Fruit fly (Drosophila melanogaster): ENCODE measurements around the gene CG9525.

CG9525 gene

DNA sequence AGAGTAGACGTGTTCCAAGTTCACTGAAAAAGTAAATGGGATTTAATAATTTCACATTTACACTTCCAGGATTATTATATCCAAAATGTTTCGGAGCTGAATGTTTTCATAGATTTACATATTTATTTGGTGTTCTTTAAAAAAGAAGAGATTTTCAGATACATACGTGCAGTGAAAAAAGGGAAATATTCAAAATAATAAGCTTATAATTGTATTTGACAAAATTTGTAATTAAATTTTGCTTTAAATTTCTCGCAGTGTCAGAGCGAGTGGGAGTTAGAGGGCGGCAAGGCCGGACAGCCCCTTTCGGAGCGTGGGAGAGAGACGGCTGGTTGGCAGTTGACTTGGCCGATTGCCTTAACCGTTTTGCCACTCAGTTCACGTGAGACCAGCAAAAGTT lies 25.2 kb downstream of the CG9525 start, which contains the start of gene Tsp29Fb (continued):
- TF ChIP-seq mld (GFP tag; IDR thresholded peaks at IDR 0.05; ENCODE audit: partially characterized antibody) (no peak), unc-4 (GFP tag; IDR thresholded peaks at IDR 0.05; ENCODE audit: partially characterized antibody) (no peak), CG10147 (GFP tag; optimal IDR thresholded peaks at IDR 0.05) (peak; percentile 71), H15 (GFP tag; IDR thresholded peaks at IDR 0.05) (peak; percentile 47; the same call in 1 of the 3 replicates), Hmx (GFP tag; optimal IDR thresholded peaks at IDR 0.05) (peak; percentile 50), caup (GFP tag; optimal IDR thresholded peaks at IDR 0.05; ENCODE audit: severe bottlenecking) (peak; percentile 65), CG4617 (GFP tag; optimal IDR thresholded peaks at IDR 0.05; ENCODE audit: borderline replicate concordance) (peak; percentile 0), sug (tag; optimal IDR thresholded peaks at IDR 0.05) (peak; percentile 82), Dp (GFP tag; optimal IDR thresholded peaks at IDR 0.05) (no peak), CG30020 (tag; optimal IDR thresholded peaks at IDR 0.05) (no peak), grau (tag; optimal IDR thresholded peaks at IDR 0.05) (peak; percentile 87), ham (GFP tag; IDR thresholded peaks at IDR 0.05) (no peak), bcd (GFP tag; optimal IDR thresholded peaks at IDR 0.05) (peak; percentile 75), ind (GFP tag; optimal IDR thresholded peaks at IDR 0.05) (peak; percentile 73), CG7839 (tag; optimal IDR thresholded peaks at IDR 0.05) (peak; percentile 88), CG6791 (GFP tag; IDR thresholded peaks at IDR 0.05; ENCODE audit: partially characterized antibody) (no peak), fd96Cb (tag; optimal IDR thresholded peaks at IDR 0.05) (peak; percentile 75), Bdp1 (GFP tag; optimal IDR thresholded peaks at IDR 0.05) (peak; percentile 14), kah (GFP tag; optimal IDR thresholded peaks at IDR 0.05) (peak; percentile 46), aop (GFP tag; IDR thresholded peaks at IDR 0.05) (no peak), Ptx1 (GFP tag; IDR thresholded peaks at IDR 0.05) (peak; percentile 77), CG10959 (GFP tag; IDR thresholded peaks at IDR 0.05) (no peak), CG8388 (GFP tag; optimal IDR thresholded peaks at IDR 0.05) (peak; percentile 65), run (tag; optimal IDR thresholded peaks at IDR 0.05) (peak; percentile 52), gce (GFP tag; IDR thresholded peaks at IDR 0.05) (no peak), dan (GFP tag; IDR thresholded peaks at IDR 0.05) (no peak), dm (GFP tag; optimal IDR thresholded peaks at IDR 0.05) (peak; percentile 1), Oaz (GFP tag; IDR thresholded peaks at IDR 0.05) (peak; percentile 38; the same call in 1 of the 2 replicates), ash1 (GFP tag; optimal IDR thresholded peaks at IDR 0.05) (no peak), pnt (GFP tag; optimal IDR thresholded peaks at IDR 0.05) (peak; percentile 28), bowl (GFP tag; IDR thresholded peaks at IDR 0.05) (no peak), CG6272 (GFP tag; IDR thresholded peaks at IDR 0.05) (peak; percentile 23; the same call in 1 of the 2 replicates), CG2875 (GFP tag; optimal IDR thresholded peaks at IDR 0.05) (peak; percentile 7), Gsc (GFP tag; IDR thresholded peaks at IDR 0.05) (no peak), CG11560 (tag; IDR thresholded peaks at IDR 0.05) (no peak; the same call in 2 of the 3 replicates), gsb-n (tag; optimal IDR thresholded peaks at IDR 0.05) (peak; percentile 49), Jarid2 (GFP tag; optimal IDR thresholded peaks at IDR 0.05) (peak; percentile 12), CG6683 (GFP tag; optimal IDR thresholded peaks at IDR 0.05) (peak; percentile 62), cad (GFP tag; optimal IDR thresholded peaks at IDR 0.05) (no peak), D19A (tag; optimal IDR thresholded peaks at IDR 0.05) (peak; percentile 72), Ada2b (GFP tag; IDR thresholded peaks at IDR 0.05) (peak; percentile 43; the same call in 1 of the 2 replicates), Sry-δ (GFP tag; optimal IDR thresholded peaks at IDR 0.05) (peak; percentile 7), CG17385 (GFP tag; optimal IDR thresholded peaks at IDR 0.05) (peak; percentile 76), CG3726 (GFP tag; IDR thresholded peaks at IDR 0.05) (0 out of 3 replicates have a peak, but pooled peaks have one; percentile 47), CG14050 (GFP tag; IDR thresholded peaks at IDR 0.05) (peak; percentile 44; the same call in 1 of the 3 replicates), Trl (optimal IDR thresholded peaks at IDR 0.05) (peak in 1 of 2 experiments; percentile 36), Trl (GFP tag; optimal IDR thresholded peaks at IDR 0.05) (peak; percentile 48), Elba2 (GFP tag; optimal IDR thresholded peaks at IDR 0.05) (no peak), Deaf1 (tag; optimal IDR thresholded peaks at IDR 0.05) (peak; percentile 61), CG10366 (GFP tag; IDR thresholded peaks at IDR 0.05) (peak; percentile 65; the same call in 1 of the 2 replicates), CG14667 (GFP tag; IDR thresholded peaks at IDR 0.05) (peak; percentile 49; the same call in 1 of the 2 replicates)

Measured in whole organism, embryonic.